Fruit fly (Drosophila melanogaster) whole organism, wandering third instar larva: ENCODE data around the gene CG42820.

ENCODE experiments used
- Abd-B ChIP-seq: fragments of >200 bp; optimal IDR thresholded peaks from 2 replicates; lab custom pipeline; 2017; ENCODE audit warnings: missing biosample characterization, missing genetic modification characterization
- CG32264 ChIP-seq: fragments of 200-800 bp; sonication (Bioruptor generic); optimal IDR thresholded peaks from 2 replicates; lab custom pipeline; 2016; ENCODE audit warnings: missing biosample characterization, missing genetic modification characterization
- CG9705 ChIP-seq: fragments of 200-800 bp; sonication (Bioruptor generic); optimal IDR thresholded peaks from 2 replicates; lab custom pipeline; 2018; ENCODE audit warnings: missing biosample characterization, mild to moderate bottlenecking, missing genetic modification characterization
- CrebA ChIP-seq: fragments of 200-800 bp; sonication (Bioruptor generic); optimal IDR thresholded peaks from 2 replicates; lab custom pipeline; 2016; ENCODE audit warnings: missing biosample characterization, mild to moderate bottlenecking, missing genetic modification characterization, borderline replicate concordance
- Dfd ChIP-seq: fragments of >200 bp; optimal IDR thresholded peaks from 2 replicates; lab custom pipeline; 2017; ENCODE audit warnings: missing biosample characterization, missing genetic modification characterization
- Dif ChIP-seq: fragments of 200-275, 200-300 bp; sonication (Bioruptor generic); optimal IDR thresholded peaks from 2 replicates; lab custom pipeline; 2018; ENCODE audit warnings: missing biosample characterization, missing genetic modification characterization; ENCODE audit not compliant: partially characterized antibody
- GATAd ChIP-seq: sonication (Bioruptor generic); optimal IDR thresholded peaks from 2 replicates; lab custom pipeline; 2016; ENCODE audit warnings: missing biosample characterization, missing genetic modification characterization
- HLH106 ChIP-seq: fragments of 200-800 bp; optimal IDR thresholded peaks from 3 replicates; lab custom pipeline; 2019; ENCODE audit warnings: missing biosample characterization, mild to moderate bottlenecking, missing genetic modification characterization, moderate library complexity
- Hnf4 ChIP-seq: fragments of 200-800 bp; sonication (Bioruptor generic); optimal IDR thresholded peaks from 2 replicates; lab custom pipeline; 2016; ENCODE audit warnings: missing biosample characterization, mild to moderate bottlenecking, missing genetic modification characterization
- Hr78 ChIP-seq: fragments of >200 bp; optimal IDR thresholded peaks from 2 replicates; lab custom pipeline; 2017; ENCODE audit warnings: missing biosample characterization, missing genetic modification characterization
- Hr83 ChIP-seq: fragments of 200-300 bp; sonication (Bioruptor generic); optimal IDR thresholded peaks from 2 replicates; lab custom pipeline; 2016; ENCODE audit warnings: missing biosample characterization, mild to moderate bottlenecking, missing genetic modification characterization, moderate library complexity; ENCODE audit not compliant: poor library complexity, severe bottlenecking
- Jra ChIP-seq: sonication (Bioruptor generic); optimal IDR thresholded peaks from 2 replicates; lab custom pipeline; 2016; ENCODE audit warnings: missing biosample characterization, missing genetic modification characterization
- Mio ChIP-seq: sonication (Bioruptor generic); optimal IDR thresholded peaks from 2 replicates; lab custom pipeline; 2016; ENCODE audit warnings: missing biosample characterization, missing genetic modification characterization
- Myc ChIP-seq: fragments of >200 bp; optimal IDR thresholded peaks from 2 replicates; lab custom pipeline; 2017
- N ChIP-seq: fragments of >200 bp; optimal IDR thresholded peaks from 2 replicates; lab custom pipeline; 2018; ENCODE audit warnings: missing biosample characterization, missing external identifiers, missing genetic modification characterization
- OdsH ChIP-seq: fragments of 200-800 bp; sonication (Bioruptor generic); optimal IDR thresholded peaks from 2 replicates; lab custom pipeline; 2016; ENCODE audit warnings: missing biosample characterization, mild to moderate bottlenecking, missing genetic modification characterization
- Rel ChIP-seq, 2 experiments: fragments of 200-800 bp; sonication (Bioruptor generic) in 1 of 2; optimal IDR thresholded peaks; 2 replicates in 1 of 2; 3 replicates in 1 of 2; lab custom pipeline; 2016 to 2019; ENCODE audit warnings: mild to moderate bottlenecking in 2 of 2, missing biosample characterization in 2 of 2, missing genetic modification characterization in 2 of 2, moderate library complexity in 1 of 2
- Sp1 ChIP-seq: fragments of 200-800 bp; sonication (Bioruptor generic); optimal IDR thresholded peaks from 3 replicates; lab custom pipeline; 2019; ENCODE audit warnings: missing biosample characterization, mild to moderate bottlenecking, missing genetic modification characterization, moderate library complexity
- Vsx2 ChIP-seq: fragments of 200-300, 225-300 bp; sonication (Bioruptor generic); optimal IDR thresholded peaks from 2 replicates; lab custom pipeline; 2018; ENCODE audit warnings: missing biosample characterization, missing genetic modification characterization; ENCODE audit not compliant: partially characterized antibody
- br ChIP-seq: fragments of 200-800 bp; sonication (Bioruptor generic); optimal IDR thresholded peaks from 2 replicates; lab custom pipeline; 2016; ENCODE audit warnings: missing biosample characterization, missing genetic modification characterization
- brk ChIP-seq: fragments of 200-800 bp; sonication (Bioruptor generic); optimal IDR thresholded peaks from 2 replicates; lab custom pipeline; 2016; ENCODE audit warnings: missing biosample characterization, mild to moderate bottlenecking, missing genetic modification characterization
- dl ChIP-seq, 2 experiments: fragments of 175-275, 200-275 bp in 1 of 2; fragments of 200-275 bp in 1 of 2; sonication (Bioruptor generic); optimal IDR thresholded peaks; lab custom pipeline; 2018; ENCODE audit warnings: mild to moderate bottlenecking in 2 of 2, missing biosample characterization in 2 of 2, missing genetic modification characterization in 2 of 2, moderate library complexity in 2 of 2; ENCODE audit not compliant: partially characterized antibody in 2 of 2, insufficient read depth in 1 of 2
- dmrt93B ChIP-seq: fragments of 200-800 bp; sonication (Bioruptor generic); optimal IDR thresholded peaks from 2 replicates; lab custom pipeline; 2018; ENCODE audit warnings: missing biosample characterization, mild to moderate bottlenecking, missing genetic modification characterization
- dsf ChIP-seq: sonication (Bioruptor generic); optimal IDR thresholded peaks from 2 replicates; lab custom pipeline; 2016; ENCODE audit warnings: missing biosample characterization, missing genetic modification characterization, borderline replicate concordance
- ey ChIP-seq: fragments of 200-800 bp; sonication (Bioruptor generic); optimal IDR thresholded peaks from 2 replicates; lab custom pipeline; 2016; ENCODE audit warnings: missing biosample characterization, missing genetic modification characterization
- foxo ChIP-seq, 2 experiments: fragments of 200-800 bp; sonication (Bioruptor generic); optimal IDR thresholded peaks; 2 replicates in 1 of 2; 3 replicates in 1 of 2; lab custom pipeline; 2016 to 2017; ENCODE audit warnings: missing biosample characterization in 2 of 2, missing genetic modification characterization in 2 of 2
- fru ChIP-seq: fragments of 200-800 bp; sonication (Bioruptor generic); optimal IDR thresholded peaks from 3 replicates; lab custom pipeline; 2016; ENCODE audit warnings: missing biosample characterization, mild to moderate bottlenecking, missing genetic modification characterization
- h ChIP-seq: fragments of 200-800 bp; sonication (Bioruptor generic); optimal IDR thresholded peaks from 3 replicates; lab custom pipeline; 2016; ENCODE audit warnings: missing biosample characterization, mild to moderate bottlenecking, missing genetic modification characterization
- jim ChIP-seq: fragments of 175-275, 200-325 bp; sonication (Bioruptor generic); optimal IDR thresholded peaks from 2 replicates; lab custom pipeline; 2016; ENCODE audit warnings: missing biosample characterization, mild to moderate bottlenecking, missing genetic modification characterization
- lola ChIP-seq: fragments of >200 bp; optimal IDR thresholded peaks from 2 replicates; lab custom pipeline; 2017; ENCODE audit warnings: missing biosample characterization, missing genetic modification characterization
- pan ChIP-seq: fragments of >200 bp; optimal IDR thresholded peaks from 2 replicates; lab custom pipeline; 2017
- psq ChIP-seq: fragments of 200-800 bp; sonication (Bioruptor generic); optimal IDR thresholded peaks from 3 replicates; lab custom pipeline; 2017; ENCODE audit warnings: missing biosample characterization, mild to moderate bottlenecking, missing genetic modification characterization, moderate library complexity
- rgr ChIP-seq: fragments of 200-800 bp; sonication (Bioruptor generic); optimal IDR thresholded peaks from 3 replicates; lab custom pipeline; 2016; ENCODE audit warnings: missing biosample characterization, mild to moderate bottlenecking, missing genetic modification characterization
- sage ChIP-seq: fragments of 200-800 bp; sonication (Bioruptor generic); optimal IDR thresholded peaks from 2 replicates; lab custom pipeline; 2016; ENCODE audit warnings: missing biosample characterization, mild to moderate bottlenecking, missing genetic modification characterization
- sv ChIP-seq: fragments of 200-800 bp; sonication (Bioruptor generic); optimal IDR thresholded peaks from 3 replicates; lab custom pipeline; 2016; ENCODE audit warnings: missing biosample characterization, missing genetic modification characterization
- tai ChIP-seq: sonication (Bioruptor generic); optimal IDR thresholded peaks from 2 replicates; lab custom pipeline; 2016; ENCODE audit warnings: missing biosample characterization, missing genetic modification characterization
- usp ChIP-seq: fragments of >200 bp; optimal IDR thresholded peaks from 2 replicates; lab custom pipeline; 2017; ENCODE audit warnings: missing biosample characterization, missing genetic modification characterization
- woc ChIP-seq: sonication (Bioruptor generic); optimal IDR thresholded peaks from 2 replicates; lab custom pipeline; 2016; ENCODE audit warnings: missing biosample characterization, mild to moderate bottlenecking, missing genetic modification characterization

CG42820 gene

dm6 chr2L:8381508-8382036, 10.6 kb downstream of the CG42820 start, which contains the start of gene AlaRS:
Gene AlaRS (minus strand): TSS chr2L:8381764.
- TF ChIP-seq sage (GFP tag; lab: Kevin White, UChicago) (peak; percentile 70), foxo (GFP tag; optimal IDR thresholded peaks at IDR 0.05; lab: Kevin White, UChicago) (peak in 1 of 2 experiments; percentile 66), Sp1 (GFP tag; lab: Kevin White, UChicago) (peak; percentile 56), CG9705 (peak; percentile 40), woc (GFP tag; lab: Kevin White, UChicago) (peak; percentile 57), lola (GFP tag; lab: Kevin White, UChicago) (no peak), Abd-B (no peak), brk (GFP tag; lab: Kevin White, UChicago) (peak; percentile 65), Dif (no peak), dmrt93B (GFP tag; lab: Kevin White, UChicago) (no peak), N (GFP tag; lab: Kevin White, UChicago) (no peak), Hr83 (GFP tag; lab: Kevin White, UChicago) (no peak), Hr78 (GFP tag; lab: Kevin White, UChicago) (no peak), Hnf4 (GFP tag; lab: Kevin White, UChicago) (peak; percentile 76), br (GFP tag; lab: Kevin White, UChicago) (peak; percentile 42), GATAd (GFP tag; lab: Kevin White, UChicago) (no peak), tai (GFP tag; lab: Kevin White, UChicago) (no peak), OdsH (GFP tag; lab: Kevin White, UChicago) (peak; percentile 57), dl (GFP tag; optimal IDR thresholded peaks at IDR 0.05; lab: Kevin White, UChicago; ENCODE audit: insufficient read depth in 1 of 2, partially characterized antibody in 2 of 2) (no peak), Vsx2 (GFP tag; lab: Kevin White, UChicago) (no peak), CrebA (GFP tag; lab: Kevin White, UChicago) (no peak), Dfd (no peak), usp (GFP tag; lab: Kevin White, UChicago) (no peak), Myc (lab: Kevin White, UChicago) (no peak), sv (GFP tag; lab: Kevin White, UChicago) (peak; percentile 30), psq (GFP tag; lab: Kevin White, UChicago) (peak; percentile 52), jim (GFP tag; lab: Kevin White, UChicago) (no peak), CG32264 (GFP tag; lab: Kevin White, UChicago) (no peak), rgr (peak; percentile 69), Jra (GFP tag; lab: Kevin White, UChicago) (peak; percentile 31), ey (GFP tag; lab: Kevin White, UChicago) (peak; percentile 42), h (GFP tag; lab: Kevin White, UChicago) (peak; percentile 76), fru (GFP tag; lab: Kevin White, UChicago) (peak; percentile 63), Rel (GFP tag; optimal IDR thresholded peaks at IDR 0.05; lab: Kevin White, UChicago) (no peak), Rel (tag; optimal IDR thresholded peaks at IDR 0.05; lab: Kevin White, UChicago) (peak; percentile 24), pan (lab: Kevin White, UChicago) (no peak), Mio (GFP tag; lab: Kevin White, UChicago) (no peak), dsf (GFP tag; lab: Kevin White, UChicago) (peak; percentile 15), HLH106 (tag; lab: Kevin White, UChicago) (peak; percentile 53)
- TF ChIP-seq, all 38 proteins: peak for 19

dm6 chr2L:8376717-8377116, 15.5 kb downstream of the CG42820 start, which contains the start of the genes CG13390 and CG17294:
Gene CG13390 (minus strand): TSS chr2L:8376797.
Gene CG17294 (plus strand): TSS chr2L:8377035.
- TF ChIP-seq h (GFP tag; lab: Kevin White, UChicago) (peak; percentile 100), Abd-B (no peak), sv (GFP tag; lab: Kevin White, UChicago) (peak; percentile 98), brk (GFP tag; lab: Kevin White, UChicago) (peak; percentile 99), Hr78 (GFP tag; lab: Kevin White, UChicago) (no peak), dsf (GFP tag; lab: Kevin White, UChicago) (peak; percentile 96), CG9705 (peak; percentile 99), GATAd (GFP tag; lab: Kevin White, UChicago) (peak; percentile 95), br (GFP tag; lab: Kevin White, UChicago) (peak; percentile 97), tai (GFP tag; lab: Kevin White, UChicago) (no peak), Sp1 (GFP tag; lab: Kevin White, UChicago) (peak; percentile 100), ey (GFP tag; lab: Kevin White, UChicago) (peak; percentile 97), Vsx2 (GFP tag; lab: Kevin White, UChicago) (no peak), lola (GFP tag; lab: Kevin White, UChicago) (no peak), Dif (no peak), CG32264 (GFP tag; lab: Kevin White, UChicago) (peak; percentile 95), CrebA (GFP tag; lab: Kevin White, UChicago) (no peak), usp (GFP tag; lab: Kevin White, UChicago) (no peak), rgr (peak; percentile 100), foxo (GFP tag; optimal IDR thresholded peaks at IDR 0.05; lab: Kevin White, UChicago) (peak; percentile 87 to 100), dl (GFP tag; optimal IDR thresholded peaks at IDR 0.05; lab: Kevin White, UChicago; ENCODE audit: insufficient read depth in 1 of 2, partially characterized antibody in 2 of 2) (no peak), dmrt93B (GFP tag; lab: Kevin White, UChicago) (peak; percentile 99), fru (GFP tag; lab: Kevin White, UChicago) (peak; percentile 99), psq (GFP tag; lab: Kevin White, UChicago) (peak; percentile 99), Hnf4 (GFP tag; lab: Kevin White, UChicago) (peak; percentile 99), jim (GFP tag; lab: Kevin White, UChicago) (peak; percentile 89), woc (GFP tag; lab: Kevin White, UChicago) (peak; percentile 95), Dfd (no peak), Rel (GFP tag; optimal IDR thresholded peaks at IDR 0.05; lab: Kevin White, UChicago) (peak; percentile 97), Rel (tag; optimal IDR thresholded peaks at IDR 0.05; lab: Kevin White, UChicago) (peak; percentile 95), HLH106 (tag; lab: Kevin White, UChicago) (peak; percentile 100), N (GFP tag; lab: Kevin White, UChicago) (no peak), Mio (GFP tag; lab: Kevin White, UChicago) (peak; percentile 85), pan (lab: Kevin White, UChicago) (no peak), sage (GFP tag; lab: Kevin White, UChicago) (peak; percentile 98), Jra (GFP tag; lab: Kevin White, UChicago) (peak; percentile 98), Hr83 (GFP tag; lab: Kevin White, UChicago) (peak; percentile 83), OdsH (GFP tag; lab: Kevin White, UChicago) (peak; percentile 99), Myc (lab: Kevin White, UChicago) (no peak)
